Fruit fly (Drosophila melanogaster) S2 (cell line): Measurements from ENCODE around the gene CG15333.

Experiments
- CG8478 ChIP-seq: fragments of >200 bp; optimal IDR thresholded peaks from 2 replicates; lab custom pipeline; 2018
- CTCF ChIP-seq, 2 experiments: fragments of >200 bp; optimal IDR thresholded peaks; 2 replicates each; lab custom pipeline; 2018

dm6 chrX:8062180-8062480, 41.0 kb upstream of the CG15333 start:
- TF ChIP-seq CTCF (optimal IDR thresholded peaks at IDR 0.05; lab: Kevin White, UChicago), result no peak
- no peak for TF ChIP-seq CG8478
